Fruit fly (Drosophila melanogaster) Kc167 (cell line): ENCODE results near the gene aln.

Source experiments
- Myc ChIP-seq: fragments of >200 bp; optimal IDR thresholded peaks from 2 replicates; lab custom pipeline; 2017; ENCODE audit warnings: missing external identifiers
- Sin3A ChIP-seq: fragments of >200 bp; optimal IDR thresholded peaks from 2 replicates; lab custom pipeline; 2018; ENCODE audit warnings: missing external identifiers
- h ChIP-seq: fragments of >200 bp; optimal IDR thresholded peaks from 3 replicates; lab custom pipeline; 2018; ENCODE audit warnings: missing external identifiers
- insv ChIP-seq: fragments of >200 bp; optimal IDR thresholded peaks from 3 replicates; lab custom pipeline; 2018; ENCODE audit warnings: missing external identifiers
- psq ChIP-seq: fragments of >200 bp; optimal IDR thresholded peaks from 2 replicates; lab custom pipeline; 2017; ENCODE audit warnings: missing external identifiers

- TF ChIP-seq insv (lab: Kevin White, UChicago) (no peak), psq (lab: Kevin White, UChicago) (no peak), Myc (lab: Kevin White, UChicago) (no peak), h (lab: Kevin White, UChicago) (no peak), Sin3A (no peak)
These were observed 25.8 kb upstream of the aln start for dm6 chr3L:967822-968576.
